Worm (Caenorhabditis elegans): ENCODE measurements around the gene B0403.3.

- TF ChIP-seq dmd-9 (GFP tag; IDR thresholded peaks at IDR 0.05) (no peak), nhr-111 (GFP tag; optimal IDR thresholded peaks at IDR 0.05) (no peak), mes-2 (tag; optimal IDR thresholded peaks at IDR 0.05; ENCODE audit: poor library complexity, severe bottlenecking) (no peak), unc-62 (GFP tag; optimal IDR thresholded peaks at IDR 0.05 in 1 of 2) (no peak), unc-62 (tag; optimal IDR thresholded peaks at IDR 0.05) (no peak), lim-7 (GFP tag; IDR thresholded peaks at IDR 0.05) (no peak), nhr-48 (tag; optimal IDR thresholded peaks at IDR 0.05) (no peak), nhr-42 (GFP tag; IDR thresholded peaks at IDR 0.05) (no peak), D1046.2 (GFP tag; IDR thresholded peaks at IDR 0.05) (no peak), T20F7.1 (GFP tag; optimal IDR thresholded peaks at IDR 0.05) (no peak), mdl-1 (tag; optimal IDR thresholded peaks at IDR 0.05) (no peak)
These were observed 1.9 kb downstream of the B0403.3 start for ce11 chrX:7061265-7061664.

All from whole organism, L4 larva.